Worm (Caenorhabditis elegans) whole organism, L3 larva: ENCODE data around the gene Y37H2A.11.

Experiments used
- ceh-28 ChIP-seq: fragments of 150-350 bp; optimal IDR thresholded peaks from 2 replicates; lab custom pipeline; 2014; ENCODE audit warnings: missing biosample characterization, missing genetic modification reagents, missing genetic modification characterization
- nhr-237 ChIP-seq: fragments of 150-350 bp; optimal IDR thresholded peaks from 2 replicates; lab custom pipeline; 2014; ENCODE audit warnings: missing biosample characterization, missing genetic modification characterization
- ztf-11 ChIP-seq: fragments of 150-350 bp; optimal IDR thresholded peaks from 2 replicates; lab custom pipeline; 2014; ENCODE audit warnings: missing biosample characterization, missing genetic modification characterization

- no peak for TF ChIP-seq nhr-237
- TF ChIP-seq ceh-28 (tag; lab: Kevin White, UChicago), result no peak
- TF ChIP-seq ztf-11 (tag; lab: Kevin White, UChicago), result no peak
Measured at ce11 chrV:18168266-18168665, 27.0 kb downstream of the Y37H2A.11 start, which contains the start of gene C14A6.7.
